Worm (Caenorhabditis elegans) whole organism, late embryonic: Measurements from ENCODE around the gene C45B11.2.

Experiments
- C08G9.2 ChIP-seq: sonication (generic microtip); optimal IDR thresholded peaks from 2 replicates; lab custom pipeline; 2016; ENCODE audit warnings: mild to moderate bottlenecking, missing genetic modification characterization, moderate library complexity, missing compliant biosample characterization
- F13H6.1 ChIP-seq: sonication (generic microtip); optimal IDR thresholded peaks from 2 replicates; lab custom pipeline; 2016; ENCODE audit warnings: missing genetic modification characterization, missing compliant biosample characterization
- K09A11.1 ChIP-seq: sonication (generic microtip); optimal IDR thresholded peaks from 2 replicates; lab custom pipeline; 2017; ENCODE audit warnings: antibody characterized with exemption, mild to moderate bottlenecking, missing genetic modification characterization, missing compliant biosample characterization; ENCODE audit not compliant: insufficient read depth
- Y22D7AL.16 ChIP-seq: sonication (generic microtip); optimal IDR thresholded peaks from 2 replicates; lab custom pipeline; 2016; ENCODE audit warnings: missing genetic modification characterization, missing compliant biosample characterization
- ahr-1 ChIP-seq: sonication (generic microtip); optimal IDR thresholded peaks from 2 replicates; lab custom pipeline; 2016; ENCODE audit warnings: missing genetic modification characterization, missing compliant biosample characterization
- ceh-18 ChIP-seq: sonication (generic microtip); optimal IDR thresholded peaks from 2 replicates; lab custom pipeline; 2016; ENCODE audit warnings: missing genetic modification characterization, missing compliant biosample characterization
- ceh-19 ChIP-seq: fragments of 200-800 bp; sonication (Bioruptor generic); optimal IDR thresholded peaks from 2 replicates; lab custom pipeline; 2018; ENCODE audit warnings: mild to moderate bottlenecking, missing genetic modification characterization, missing compliant biosample characterization
- ceh-24 ChIP-seq: sonication (generic microtip); optimal IDR thresholded peaks from 2 replicates; lab custom pipeline; 2016; ENCODE audit warnings: mild to moderate bottlenecking, missing genetic modification characterization, missing compliant biosample characterization
- ceh-34 ChIP-seq: sonication (generic microtip); optimal IDR thresholded peaks from 2 replicates; lab custom pipeline; 2016; ENCODE audit warnings: mild to moderate bottlenecking, missing genetic modification characterization, missing compliant biosample characterization
- ceh-45 ChIP-seq: fragments of 200-800 bp; sonication (Bioruptor generic); IDR thresholded peaks from 2 replicates; pipeline ENCODE4 v1.3.6; 2022; ENCODE audit warnings: missing genetic modification reagents, missing genetic modification characterization, missing compliant biosample characterization
- ceh-48 ChIP-seq: sonication (generic microtip); optimal IDR thresholded peaks from 2 replicates; lab custom pipeline; 2016; ENCODE audit warnings: missing genetic modification characterization, inconsistent platforms, missing compliant biosample characterization
- ceh-9 ChIP-seq: sonication (generic microtip); optimal IDR thresholded peaks from 2 replicates; lab custom pipeline; 2016; ENCODE audit warnings: mild to moderate bottlenecking, missing genetic modification characterization, inconsistent platforms, missing compliant biosample characterization
- che-1 ChIP-seq: sonication (generic microtip); optimal IDR thresholded peaks from 2 replicates; lab custom pipeline; 2016; ENCODE audit warnings: mild to moderate bottlenecking, missing genetic modification characterization, missing compliant biosample characterization
- dmd-4 ChIP-seq: sonication (generic microtip); optimal IDR thresholded peaks from 2 replicates; lab custom pipeline; 2016; ENCODE audit warnings: borderline replicate concordance, missing genetic modification characterization, missing compliant biosample characterization
- elt-2 ChIP-seq: sonication (generic microtip); optimal IDR thresholded peaks from 2 replicates; lab custom pipeline; 2016; ENCODE audit warnings: missing genetic modification reagents, missing genetic modification characterization, missing compliant biosample characterization
- elt-4 ChIP-seq: sonication (generic microtip); optimal IDR thresholded peaks from 2 replicates; lab custom pipeline; 2016; ENCODE audit warnings: missing genetic modification characterization, missing compliant biosample characterization
- eyg-1 ChIP-seq: sonication (generic microtip); optimal IDR thresholded peaks from 2 replicates; lab custom pipeline; 2016; ENCODE audit warnings: missing genotype, missing genetic modification characterization, missing compliant biosample characterization
- fkh-10 ChIP-seq: fragments of 150-350 bp; optimal IDR thresholded peaks from 2 replicates; lab custom pipeline; 2014; ENCODE audit warnings: missing biosample characterization, missing genetic modification reagents, missing genetic modification characterization
- fkh-6 ChIP-seq: sonication (generic microtip); optimal IDR thresholded peaks from 2 replicates; lab custom pipeline; 2016; ENCODE audit warnings: missing genetic modification characterization, missing compliant biosample characterization
- gmeb-2 ChIP-seq: sonication (generic microtip); optimal IDR thresholded peaks from 2 replicates; lab custom pipeline; 2016; ENCODE audit warnings: missing genetic modification characterization, inconsistent platforms, missing compliant biosample characterization
- hlh-13 ChIP-seq: fragments of 200-800 bp; sonication (Bioruptor generic); optimal IDR thresholded peaks from 2 replicates; lab custom pipeline; 2018; ENCODE audit warnings: mild to moderate bottlenecking, missing genetic modification characterization, missing compliant biosample characterization
- hlh-30 ChIP-seq: sonication (generic microtip); optimal IDR thresholded peaks from 2 replicates; lab custom pipeline; 2017; ENCODE audit warnings: antibody characterized with exemption, missing genetic modification characterization, missing compliant biosample characterization; ENCODE audit not compliant: insufficient read depth
- hlh-6 ChIP-seq: sonication (generic microtip); optimal IDR thresholded peaks from 2 replicates; lab custom pipeline; 2016; ENCODE audit warnings: missing genotype, missing genetic modification characterization, missing compliant biosample characterization
- hlh-8 ChIP-seq: sonication (generic microtip); optimal IDR thresholded peaks from 2 replicates; lab custom pipeline; 2016; ENCODE audit warnings: missing genotype, missing genetic modification characterization, missing compliant biosample characterization
- lim-6 ChIP-seq: sonication (generic microtip); optimal IDR thresholded peaks from 2 replicates; lab custom pipeline; 2016; ENCODE audit warnings: missing genetic modification characterization, missing compliant biosample characterization
- mec-3 ChIP-seq: sonication (generic microtip); optimal IDR thresholded peaks from 2 replicates; lab custom pipeline; 2016; ENCODE audit warnings: borderline replicate concordance, missing genetic modification characterization, missing compliant biosample characterization
- npax-4 ChIP-seq: sonication (generic microtip); optimal IDR thresholded peaks from 2 replicates; lab custom pipeline; 2016; ENCODE audit warnings: missing genetic modification characterization, missing compliant biosample characterization
- odd-2 ChIP-seq: sonication (generic microtip); optimal IDR thresholded peaks from 2 replicates; lab custom pipeline; 2017; ENCODE audit warnings: antibody characterized with exemption, mild to moderate bottlenecking, missing genetic modification characterization, missing compliant biosample characterization
- pqm-1 ChIP-seq: sonication (generic microtip); optimal IDR thresholded peaks from 2 replicates; lab custom pipeline; 2016; ENCODE audit warnings: missing genetic modification characterization, missing compliant biosample characterization
- sdc-2 ChIP-seq: sonication (generic microtip); optimal IDR thresholded peaks from 2 replicates; lab custom pipeline; 2016; ENCODE audit warnings: missing genotype, missing genetic modification characterization, missing compliant biosample characterization
- sox-2 ChIP-seq: fragments of 200-800 bp; sonication (Bioruptor generic); IDR thresholded peaks from 2 replicates; pipeline ENCODE4 v1.3.6; 2022; ENCODE audit warnings: missing genetic modification reagents, missing genetic modification characterization, missing compliant biosample characterization
- tbx-2 ChIP-seq: sonication (generic microtip); optimal IDR thresholded peaks from 2 replicates; lab custom pipeline; 2016; ENCODE audit warnings: missing genetic modification characterization, missing compliant biosample characterization
- ttx-3 ChIP-seq: sonication (generic microtip); optimal IDR thresholded peaks from 2 replicates; lab custom pipeline; 2016; ENCODE audit warnings: missing genetic modification reagents, missing genetic modification characterization, missing compliant biosample characterization
- unc-42 ChIP-seq: sonication (generic microtip); optimal IDR thresholded peaks from 2 replicates; lab custom pipeline; 2016; ENCODE audit warnings: missing genotype, missing genetic modification characterization, missing compliant biosample characterization
- zip-5 ChIP-seq: sonication (generic microtip); optimal IDR thresholded peaks from 2 replicates; lab custom pipeline; 2016; ENCODE audit warnings: missing genetic modification characterization, missing compliant biosample characterization

C45B11.2 gene

DNA sequence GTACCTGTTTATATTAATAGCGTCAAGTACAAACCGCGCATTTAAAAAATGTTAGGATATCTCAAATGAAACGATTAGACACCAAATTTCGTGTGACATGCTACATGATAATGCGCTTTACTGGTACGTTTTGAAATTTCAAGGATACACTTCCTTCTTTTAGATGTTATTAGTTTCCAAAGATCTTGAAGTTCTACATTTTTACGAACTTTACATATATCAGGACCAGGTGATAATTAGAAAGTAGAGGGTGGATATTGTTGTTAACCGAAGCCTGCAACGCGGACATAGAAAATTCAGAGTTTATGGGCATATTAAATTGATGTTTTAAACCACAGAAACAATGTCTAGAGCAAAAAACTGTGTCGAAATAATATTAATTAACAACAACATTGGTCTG lies 29.3 kb upstream of the C45B11.2 start (continued):
- TF ChIP-seq zip-5 (tag; lab: Kevin White, UChicago) = no peak
- no peak for TF ChIP-seq che-1 (tag; lab: Kevin White, UChicago)
- no peak for TF ChIP-seq eyg-1 (tag; lab: Kevin White, UChicago)

DNA sequence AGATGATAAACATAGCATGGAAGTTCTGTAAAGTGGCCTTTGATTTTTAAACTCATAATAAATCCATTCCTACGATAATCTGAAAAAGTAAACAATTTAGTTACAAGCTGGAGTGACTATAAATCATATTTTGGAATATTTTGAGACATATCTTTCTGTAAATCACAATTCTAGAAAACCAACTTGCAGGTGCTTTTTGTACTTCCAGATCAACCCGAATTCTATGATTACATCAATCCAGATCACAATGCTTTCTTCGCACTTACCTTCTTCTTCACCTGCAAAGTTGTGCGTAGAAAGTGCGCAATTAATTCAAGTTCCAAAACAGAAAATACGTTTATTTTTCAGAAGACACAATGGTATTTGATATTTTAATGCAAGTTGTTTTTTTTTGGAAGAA lies 27.8 kb upstream of the C45B11.2 start:
- no peak for TF ChIP-seq Y22D7AL.16
- no peak for TF ChIP-seq C08G9.2 (tag; lab: Kevin White, UChicago)
- no peak for TF ChIP-seq F13H6.1
- no peak for TF ChIP-seq elt-2 (tag; lab: Kevin White, UChicago)
- TF ChIP-seq ttx-3 = no peak
- no peak for TF ChIP-seq fkh-6
- no peak for TF ChIP-seq hlh-8

DNA sequence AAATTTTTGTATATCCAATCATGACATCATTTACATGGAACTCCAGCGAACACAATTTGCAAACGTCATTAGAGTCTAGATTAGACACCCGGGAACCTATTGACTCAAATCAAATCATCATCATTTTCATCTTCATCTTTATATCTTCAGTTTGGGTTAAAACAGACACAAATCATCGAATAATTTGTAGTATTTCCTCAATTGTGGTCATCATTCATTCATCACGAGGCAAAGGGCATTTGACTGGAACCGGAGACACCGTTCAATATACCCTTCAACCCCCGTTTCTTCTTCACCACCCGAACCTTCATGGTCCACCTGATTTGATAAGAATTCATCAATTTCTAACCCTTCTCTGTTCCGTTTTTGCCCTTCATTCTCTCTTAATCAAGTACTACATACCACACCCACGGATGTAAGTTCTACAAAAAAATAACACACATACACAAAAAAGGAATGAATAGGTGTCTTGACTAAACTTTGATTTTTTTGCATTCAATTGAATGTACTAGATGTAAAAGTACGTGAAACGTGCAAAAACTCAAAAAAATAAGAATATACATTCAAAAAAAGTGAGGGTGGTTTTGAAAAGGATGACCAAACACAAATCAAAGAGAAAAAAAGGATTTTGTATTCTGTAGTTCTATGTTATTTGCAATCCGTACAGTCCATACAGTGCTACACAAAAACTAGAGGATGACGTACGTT lies 25.5 kb upstream of the C45B11.2 start:
- TF ChIP-seq tbx-2 = no peak
- no peak for TF ChIP-seq ceh-18 (tag; lab: Kevin White, UChicago)
- TF ChIP-seq dmd-4 (tag; lab: Kevin White, UChicago) = no peak
- no peak for TF ChIP-seq sdc-2 (tag; lab: Kevin White, UChicago)
- TF ChIP-seq unc-42 (tag; lab: Kevin White, UChicago) = no peak
- no peak for TF ChIP-seq ceh-24 (tag; lab: Kevin White, UChicago)
- no peak for TF ChIP-seq ceh-9 (tag; lab: Kevin White, UChicago)
- TF ChIP-seq pqm-1 = no peak
- TF ChIP-seq C08G9.2 (tag; lab: Kevin White, UChicago) = no peak
- TF ChIP-seq K09A11.1 (tag; lab: Kevin White, UChicago) = no peak
- TF ChIP-seq gmeb-2 (tag; lab: Kevin White, UChicago) = no peak
- no peak for TF ChIP-seq ceh-45 (GFP tag; lab: Robert Waterston, UW)
- no peak for TF ChIP-seq odd-2 (tag; lab: Kevin White, UChicago)
- no peak for TF ChIP-seq che-1 (tag; lab: Kevin White, UChicago)
- TF ChIP-seq hlh-6 = no peak
- TF ChIP-seq ceh-48 (tag; lab: Kevin White, UChicago) = no peak

DNA sequence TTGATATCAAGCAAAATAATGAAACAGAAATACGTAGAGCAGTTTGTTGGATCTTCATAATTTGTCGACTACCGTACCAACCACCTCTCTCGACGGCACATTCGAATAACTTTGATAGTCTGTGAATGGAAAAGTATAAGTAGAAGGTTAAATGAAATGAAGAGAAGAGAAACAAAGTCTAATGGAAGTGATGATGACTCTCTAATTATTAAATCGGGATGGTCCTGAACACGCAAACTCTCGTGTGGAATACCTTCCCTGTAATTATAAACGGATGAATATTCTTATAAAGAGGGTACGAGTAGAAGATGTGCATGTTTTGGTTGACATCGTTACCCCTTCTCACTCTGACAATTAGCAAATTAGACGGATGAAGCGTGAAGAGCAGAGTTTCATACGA lies 19.7 kb upstream of the C45B11.2 start, which contains the start of the genes C13G3.12 and hot-6:
C13G3.12 (minus strand) TSS at position 101 of the 400 bp plus-strand sequence.
hot-6 (minus strand) TSS at position 121 of the 400 bp plus-strand sequence.
- no peak for TF ChIP-seq elt-4 (tag; lab: Kevin White, UChicago)
- no peak for TF ChIP-seq ahr-1 (tag; lab: Kevin White, UChicago)

DNA sequence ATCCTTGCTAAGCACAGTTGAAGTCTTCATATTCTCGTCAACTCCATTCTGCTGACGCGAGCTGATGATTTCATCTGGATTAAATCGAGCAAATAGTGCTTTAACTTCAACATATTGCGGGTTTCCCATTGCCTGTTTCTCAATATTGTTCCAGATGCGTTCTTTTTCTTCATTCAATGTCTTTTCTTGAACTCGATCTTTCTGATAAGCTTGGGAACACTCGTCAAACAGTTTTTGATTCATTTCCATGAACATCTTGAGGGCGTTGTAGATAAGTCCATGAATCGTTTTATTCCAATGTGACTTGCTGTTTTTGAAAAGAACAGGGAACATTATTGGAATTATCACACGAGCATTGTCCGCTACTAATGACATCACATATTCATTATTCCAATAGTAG lies 14.8 kb upstream of the C45B11.2 start:
- no peak for TF ChIP-seq zip-5 (tag; lab: Kevin White, UChicago)
- no peak for TF ChIP-seq ahr-1 (tag; lab: Kevin White, UChicago)
- no peak for TF ChIP-seq eyg-1 (tag; lab: Kevin White, UChicago)
- TF ChIP-seq ceh-34 (tag; lab: Kevin White, UChicago) = no peak
- TF ChIP-seq hlh-30 (tag; lab: Kevin White, UChicago) = no peak
- TF ChIP-seq fkh-10 (GFP tag; lab: Kevin White, UChicago) = no peak
- TF ChIP-seq mec-3 (tag; lab: Kevin White, UChicago) = no peak
- TF ChIP-seq hlh-13 (GFP tag; lab: Kevin White, UChicago) = no peak
- no peak for TF ChIP-seq tbx-2
- no peak for TF ChIP-seq F13H6.1
- no peak for TF ChIP-seq npax-4 (tag; lab: Kevin White, UChicago)
- TF ChIP-seq ceh-19 = no peak
- no peak for TF ChIP-seq lim-6 (tag; lab: Kevin White, UChicago)
- no peak for TF ChIP-seq sox-2 (GFP tag; lab: Robert Waterston, UW)
